Worm (Caenorhabditis elegans) whole organism, L1 larva: ENCODE data around the gene cnep-1.

Experiments used
- C04F5.9 ChIP-seq: sonication (generic microtip); optimal IDR thresholded peaks from 2 replicates; lab custom pipeline; 2016; ENCODE audit warnings: missing genetic modification characterization, missing compliant biosample characterization
- C16A3.4 ChIP-seq: fragments of 150-350 bp; optimal IDR thresholded peaks from 2 replicates; lab custom pipeline; 2014; ENCODE audit warnings: missing biosample characterization, missing genetic modification characterization
- F16B12.6 ChIP-seq: fragments of 150-350 bp; optimal IDR thresholded peaks from 2 replicates; lab custom pipeline; 2014; ENCODE audit warnings: missing biosample characterization, missing genetic modification characterization
- aha-1 ChIP-seq: fragments of 150-350 bp; optimal IDR thresholded peaks from 2 replicates; lab custom pipeline; 2014; ENCODE audit warnings: missing biosample characterization, missing genetic modification characterization
- alr-1 ChIP-seq: fragments of 200-800 bp; sonication (Bioruptor generic); optimal IDR thresholded peaks from 2 replicates; lab custom pipeline; 2018; ENCODE audit warnings: borderline replicate concordance, mild to moderate bottlenecking, missing genetic modification characterization, missing compliant biosample characterization
- aly-2 ChIP-seq: fragments of 150-350 bp; optimal IDR thresholded peaks from 2 replicates; lab custom pipeline; 2014; ENCODE audit warnings: missing biosample characterization, missing genetic modification characterization
- blmp-1 ChIP-seq: fragments of 150-350 bp; optimal IDR thresholded peaks from 2 replicates; lab custom pipeline; 2014; ENCODE audit warnings: missing biosample characterization, missing genetic modification characterization
- ceh-8 ChIP-seq: fragments of 200-800 bp; sonication (Bioruptor generic); optimal IDR thresholded peaks from 2 replicates; lab custom pipeline; 2018; ENCODE audit warnings: mild to moderate bottlenecking, missing genetic modification characterization, moderate library complexity, missing compliant biosample characterization
- ceh-88 ChIP-seq: fragments of 200-800 bp; sonication (Bioruptor generic); IDR thresholded peaks from 2 replicates; pipeline ENCODE4 v1.3.6; 2022; ENCODE audit warnings: missing genetic modification characterization, missing compliant biosample characterization
- dpl-1 ChIP-seq, 3 experiments: fragments of 150-350 bp in 2 of 3; sonication (generic microtip) in 1 of 3; optimal IDR thresholded peaks; 2 replicates each; lab custom pipeline; 2014 to 2017; ENCODE audit warnings: missing biosample characterization in 3 of 3, missing genetic modification characterization in 3 of 3, missing genetic modification reagents in 3 of 3
- efl-1 ChIP-seq, 4 experiments: fragments of 150-350 bp; optimal IDR thresholded peaks in 3 of 4; peaks in 1 of 4; 1 replicate in 1 of 4; 2 replicates in 3 of 4; lab custom pipeline; 2014; ENCODE audit warnings: missing biosample characterization in 2 of 4, missing genetic modification characterization in 2 of 4, missing genetic modification reagents in 2 of 4
- egl-27 ChIP-seq, 2 experiments: fragments of 150-350 bp in 1 of 2; sonication (generic microtip); optimal IDR thresholded peaks; 3 replicates each; lab custom pipeline; 2017 to 2018; ENCODE audit warnings: missing biosample characterization in 2 of 2, missing genetic modification characterization in 2 of 2, missing genetic modification reagents in 2 of 2
- elt-2 ChIP-seq: sonication (generic microtip); optimal IDR thresholded peaks from 2 replicates; lab custom pipeline; 2016; ENCODE audit warnings: missing genetic modification characterization, mild to moderate bottlenecking, inconsistent platforms, missing compliant biosample characterization, missing genetic modification reagents
- elt-3 ChIP-seq, 6 experiments: fragments of 150-350 bp in 1 of 6; sonication (generic microtip); optimal IDR thresholded peaks; 2 replicates each; lab custom pipeline; 2017 to 2018; ENCODE audit warnings: missing biosample characterization in 6 of 6, missing genetic modification characterization in 6 of 6, inconsistent platforms in 1 of 6
- ets-5 ChIP-seq: fragments of 200-800 bp; sonication (Bioruptor generic); IDR thresholded peaks from 2 replicates; pipeline ENCODE4 v1.3.6; 2022; ENCODE audit warnings: missing genetic modification characterization, missing compliant biosample characterization
- fkh-8 ChIP-seq: sonication (generic microtip); optimal IDR thresholded peaks from 2 replicates; lab custom pipeline; 2016; ENCODE audit warnings: mild to moderate bottlenecking, missing genetic modification characterization, missing compliant biosample characterization
- fos-1 ChIP-seq: fragments of 150-350 bp; optimal IDR thresholded peaks from 2 replicates; lab custom pipeline; 2014; ENCODE audit warnings: missing biosample characterization, missing genetic modification characterization
- irx-1 ChIP-seq: sonication (generic microtip); optimal IDR thresholded peaks from 2 replicates; lab custom pipeline; 2016; ENCODE audit warnings: missing genetic modification characterization, missing compliant biosample characterization
- jun-1 ChIP-seq: fragments of 150-350 bp; optimal IDR thresholded peaks from 2 replicates; lab custom pipeline; 2014; ENCODE audit warnings: missing biosample characterization, missing genetic modification reagents, missing genetic modification characterization
- lin-13 ChIP-seq: fragments of 150-350 bp; optimal IDR thresholded peaks from 2 replicates; lab custom pipeline; 2014; ENCODE audit warnings: missing biosample characterization, missing genetic modification reagents, missing genetic modification characterization
- lin-15B ChIP-seq: fragments of 150-350 bp; sonication (generic microtip); optimal IDR thresholded peaks from 3 replicates; lab custom pipeline; 2014; ENCODE audit warnings: missing biosample characterization, missing genetic modification characterization
- lin-35 ChIP-seq, 2 experiments: fragments of 150-350 bp; optimal IDR thresholded peaks; 2 replicates each; lab custom pipeline; 2014; ENCODE audit warnings: missing biosample characterization in 2 of 2, missing genetic modification characterization in 2 of 2, missing genetic modification reagents in 2 of 2
- lir-3 ChIP-seq: sonication (generic microtip); optimal IDR thresholded peaks from 2 replicates; lab custom pipeline; 2016; ENCODE audit warnings: mild to moderate bottlenecking, missing genetic modification characterization, moderate library complexity, missing compliant biosample characterization; ENCODE audit not compliant: poor library complexity
- mef-2 ChIP-seq: fragments of 150-350 bp; optimal IDR thresholded peaks from 2 replicates; lab custom pipeline; 2014; ENCODE audit warnings: missing biosample characterization, missing genetic modification characterization
- nhr-20 ChIP-seq: sonication (generic microtip); optimal IDR thresholded peaks from 2 replicates; lab custom pipeline; 2016; ENCODE audit warnings: mild to moderate bottlenecking, missing genetic modification characterization, missing compliant biosample characterization
- nhr-28 ChIP-seq: fragments of 150-350 bp; optimal IDR thresholded peaks from 2 replicates; lab custom pipeline; 2014; ENCODE audit warnings: missing biosample characterization, missing genetic modification characterization
- nhr-76 ChIP-seq: sonication (generic microtip); optimal IDR thresholded peaks from 2 replicates; lab custom pipeline; 2017; ENCODE audit warnings: missing biosample characterization, missing genetic modification characterization
- nhr-84 ChIP-seq: sonication (generic microtip); optimal IDR thresholded peaks from 2 replicates; lab custom pipeline; 2017; ENCODE audit warnings: missing biosample characterization, missing genetic modification characterization
- nhr-90 ChIP-seq: sonication (generic microtip); optimal IDR thresholded peaks from 2 replicates; lab custom pipeline; 2016; ENCODE audit warnings: mild to moderate bottlenecking, missing genetic modification characterization, missing compliant biosample characterization; ENCODE audit not compliant: poor library complexity
- pag-3 ChIP-seq: sonication (generic microtip); optimal IDR thresholded peaks from 2 replicates; lab custom pipeline; 2017; ENCODE audit warnings: missing genetic modification characterization, mild to moderate bottlenecking, missing compliant biosample characterization, antibody characterized with exemption, borderline replicate concordance; ENCODE audit not compliant: insufficient read depth
- pqm-1 ChIP-seq: sonication (generic microtip); optimal IDR thresholded peaks from 3 replicates; lab custom pipeline; 2017; ENCODE audit warnings: missing biosample characterization, missing genetic modification characterization
- skn-1 ChIP-seq: fragments of 150-350 bp; optimal IDR thresholded peaks from 2 replicates; lab custom pipeline; 2014; ENCODE audit warnings: missing biosample characterization, missing genetic modification characterization
- snpc-4 ChIP-seq: fragments of 150-350 bp; optimal IDR thresholded peaks from 2 replicates; lab custom pipeline; 2014; ENCODE audit warnings: missing biosample characterization, missing genetic modification characterization
- snu-23 ChIP-seq: sonication (generic microtip); optimal IDR thresholded peaks from 2 replicates; lab custom pipeline; 2016; ENCODE audit warnings: missing genetic modification characterization, missing compliant biosample characterization
- sox-4 ChIP-seq: sonication (generic microtip); optimal IDR thresholded peaks from 2 replicates; lab custom pipeline; 2016; ENCODE audit warnings: missing genetic modification characterization, missing compliant biosample characterization
- sup-37 ChIP-seq: fragments of 200-800 bp; sonication (Bioruptor generic); optimal IDR thresholded peaks from 2 replicates; lab custom pipeline; 2018; ENCODE audit warnings: mild to moderate bottlenecking, missing genetic modification characterization, missing compliant biosample characterization
- swsn-7 ChIP-seq: sonication (generic microtip); optimal IDR thresholded peaks from 2 replicates; lab custom pipeline; 2016; ENCODE audit warnings: missing genetic modification characterization, missing compliant biosample characterization
- tbx-2 ChIP-seq: sonication (generic microtip); optimal IDR thresholded peaks from 2 replicates; lab custom pipeline; 2016; ENCODE audit warnings: missing genetic modification characterization, missing compliant biosample characterization
- xbp-1 ChIP-seq: sonication (generic microtip); optimal IDR thresholded peaks from 2 replicates; lab custom pipeline; 2016; ENCODE audit warnings: missing genetic modification characterization, missing compliant biosample characterization
- ztf-11 ChIP-seq, 2 experiments: sonication (generic microtip); optimal IDR thresholded peaks; 2 replicates each; lab custom pipeline; 2016 to 2017; ENCODE audit warnings: missing genetic modification characterization in 2 of 2, missing biosample characterization in 1 of 2, missing compliant biosample characterization in 1 of 2
- ztf-4 ChIP-seq: fragments of 150-350 bp; optimal IDR thresholded peaks from 2 replicates; lab custom pipeline; 2014; ENCODE audit warnings: missing biosample characterization, missing genetic modification characterization

Gene cnep-1

DNA sequence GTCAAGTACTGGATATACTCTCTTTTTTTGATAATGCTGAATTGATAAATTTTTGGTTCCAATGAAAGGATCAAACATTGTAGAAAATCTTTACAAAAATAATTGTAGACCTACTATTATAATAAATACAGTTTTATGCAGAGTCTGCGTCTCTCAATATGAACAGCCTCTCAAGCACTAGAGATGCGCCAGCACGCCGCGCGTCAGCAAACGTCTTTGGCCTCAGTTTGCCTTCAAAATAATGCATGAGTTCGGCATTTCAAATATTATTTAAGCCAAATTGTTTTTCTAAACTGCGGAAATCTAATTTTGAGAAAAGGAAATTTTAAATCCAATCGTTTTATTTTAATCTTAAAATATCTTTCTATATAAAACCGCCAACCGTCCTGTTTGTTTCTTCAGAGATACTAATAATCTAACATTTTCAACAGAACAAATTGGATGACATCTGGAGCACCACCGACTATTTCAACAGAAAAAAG is 8.4 kb upstream of the cnep-1 start, which contains the start of gene cul-4 (continued):
- TF ChIP-seq nhr-90 (peak; percentile 81), lin-15B (peak; percentile 30), dpl-1 (GFP tag; optimal IDR thresholded peaks at IDR 0.05; lab: Kevin White, UChicago) (peak; percentile 59 to 82 (median 82)), lir-3 (tag; lab: Kevin White, UChicago) (peak; percentile 85), snpc-4 (peak; percentile 70), ztf-11 (tag; optimal IDR thresholded peaks at IDR 0.05; lab: Kevin White, UChicago) (peak in 1 of 2 experiments; percentile 31), ceh-8 (GFP tag; lab: Kevin White, UChicago) (peak; percentile 46), egl-27 (tag; optimal IDR thresholded peaks at IDR 0.05; lab: Kevin White, UChicago) (no peak), aly-2 (no peak), F16B12.6 (peak; percentile 69), nhr-76 (tag; lab: Kevin White, UChicago) (no peak), nhr-28 (tag; lab: Kevin White, UChicago) (no peak), fos-1 (tag; lab: Kevin White, UChicago) (peak; percentile 6), ceh-88 (0 out of 2 replicates have a peak, but pooled peaks have one; percentile 28), tbx-2 (tag; lab: Kevin White, UChicago) (no peak), pag-3 (no peak), mef-2 (tag; lab: Kevin White, UChicago) (no peak), C16A3.4 (peak; percentile 41), snu-23 (GFP tag; lab: Kevin White, UChicago) (peak; percentile 84), elt-3 (tag; optimal IDR thresholded peaks at IDR 0.05; lab: Kevin White, UChicago) (peak in 2 of 6 experiments; percentile 21 to 61), jun-1 (tag; lab: Kevin White, UChicago) (peak; percentile 60), nhr-20 (tag; lab: Kevin White, UChicago) (peak; percentile 85), sox-4 (tag; lab: Kevin White, UChicago) (no peak), elt-2 (tag; lab: Kevin White, UChicago) (peak; percentile 3), ztf-4 (tag; lab: Kevin White, UChicago) (peak; percentile 37), efl-1 (optimal IDR thresholded peaks at IDR 0.05; lab: Kevin White, UChicago) (peak; percentile 71 to 82), efl-1 (GFP tag; optimal IDR thresholded peaks at IDR 0.05 in 1 of 2; lab: Kevin White, UChicago) (peak; percentile 76 to 97), aha-1 (no peak), alr-1 (tag; lab: Kevin White, UChicago) (no peak), swsn-7 (tag; lab: Kevin White, UChicago) (peak; percentile 80), lin-35 (GFP tag; optimal IDR thresholded peaks at IDR 0.05; lab: Kevin White, UChicago) (peak; percentile 76 to 82), xbp-1 (tag; lab: Kevin White, UChicago) (peak; percentile 85), skn-1 (peak; percentile 64), irx-1 (tag; lab: Kevin White, UChicago) (peak; percentile 72), ets-5 (GFP tag; lab: Robert Waterston, UW) (no peak), nhr-84 (no peak)

DNA sequence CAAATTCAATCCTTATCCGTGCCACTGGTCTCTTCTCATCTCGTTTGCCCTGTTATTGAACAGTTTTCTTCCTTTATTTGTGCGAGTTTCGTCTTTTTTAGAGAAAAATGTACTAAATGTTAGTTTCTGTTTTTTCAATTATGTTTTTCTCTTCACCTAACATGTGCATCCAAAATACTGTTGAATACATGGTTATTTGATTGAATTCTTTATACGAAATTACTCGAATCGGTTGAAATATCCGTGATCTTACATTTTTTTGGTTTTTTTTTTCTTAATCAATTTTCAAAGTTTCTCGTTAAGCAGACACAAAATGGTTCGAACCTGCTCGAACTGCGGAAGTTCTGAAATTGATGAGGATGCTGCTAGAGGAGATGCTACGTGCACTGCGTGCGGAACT is 4.6 kb upstream of the cnep-1 start, which contains the start of gene brf-1:
Gene brf-1, plus strand, starts transcription at position 301 of the 400 bp plus-strand sequence.
- TF ChIP-seq elt-3 (tag; optimal IDR thresholded peaks at IDR 0.05; lab: Kevin White, UChicago) (no peak), C04F5.9 (tag; lab: Kevin White, UChicago) (no peak), fkh-8 (no peak)

DNA sequence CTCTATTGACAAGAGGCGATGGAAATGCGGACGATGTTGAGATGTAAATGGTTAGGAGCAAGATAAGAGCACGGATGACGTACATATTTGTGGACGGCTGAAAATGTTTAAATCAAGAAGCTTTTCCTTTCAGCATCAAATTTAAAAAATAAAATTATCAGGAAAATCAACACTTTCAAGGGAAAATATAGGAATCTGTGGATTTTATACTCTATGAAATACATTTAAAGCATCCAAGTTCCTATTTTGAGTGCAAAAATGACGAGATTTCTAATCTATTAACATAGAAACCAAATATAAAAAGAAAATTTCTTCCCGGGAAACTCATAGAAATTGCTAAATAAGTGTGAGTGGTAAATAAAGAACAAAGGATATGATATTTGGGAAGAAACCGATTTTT is 3.9 kb downstream of the cnep-1 start, which contains the start of gene F45E12.6:
Gene F45E12.6, minus strand, starts transcription at position 101 of the 400 bp plus-strand sequence.
- TF ChIP-seq aha-1 (no peak), fkh-8 (no peak), dpl-1 (GFP tag; optimal IDR thresholded peaks at IDR 0.05; lab: Kevin White, UChicago) (no peak), lin-13 (no peak), C16A3.4 (no peak), elt-3 (tag; optimal IDR thresholded peaks at IDR 0.05; lab: Kevin White, UChicago) (no peak), blmp-1 (tag; lab: Kevin White, UChicago) (no peak), sup-37 (GFP tag; lab: Kevin White, UChicago) (no peak), pqm-1 (no peak)
